Worm (Caenorhabditis elegans) whole organism, mixed stage, embryonic: Measurements from ENCODE around the gene pgp-5.

Experiments
- M03D4.4 ChIP-seq: sonication (generic microtip); optimal IDR thresholded peaks from 2 replicates; lab custom pipeline; 2017; ENCODE audit warnings: mild to moderate bottlenecking, missing genetic modification characterization, missing compliant biosample characterization
- bed-3 ChIP-seq: fragments of 200-800 bp; sonication (Bioruptor generic); optimal IDR thresholded peaks from 3 replicates; lab custom pipeline; 2018; ENCODE audit warnings: mild to moderate bottlenecking, missing genetic modification characterization, moderate library complexity, missing compliant biosample characterization
- blmp-1 ChIP-seq: fragments of 150-350 bp; optimal IDR thresholded peaks from 2 replicates; lab custom pipeline; 2014; ENCODE audit warnings: missing biosample characterization, missing genetic modification characterization
- ceh-83 ChIP-seq: fragments of 200-800 bp; sonication (Bioruptor generic); optimal IDR thresholded peaks from 2 replicates; lab custom pipeline; 2018; ENCODE audit warnings: mild to moderate bottlenecking, missing genetic modification characterization, missing compliant biosample characterization
- ces-1 ChIP-seq: fragments of 150-350 bp; optimal IDR thresholded peaks from 2 replicates; lab custom pipeline; 2014; ENCODE audit warnings: missing biosample characterization, missing genetic modification reagents, missing genetic modification characterization
- cnd-1 ChIP-seq: fragments of 200-800 bp; sonication (Bioruptor generic); optimal IDR thresholded peaks from 2 replicates; lab custom pipeline; 2018; ENCODE audit warnings: mild to moderate bottlenecking, missing genetic modification characterization, missing compliant biosample characterization
- drap-1 ChIP-seq: fragments of 200-800 bp; sonication (Bioruptor generic); optimal IDR thresholded peaks from 3 replicates; lab custom pipeline; 2018; ENCODE audit warnings: mild to moderate bottlenecking, missing genetic modification characterization, missing compliant biosample characterization
- elt-1 ChIP-seq: sonication (generic microtip); optimal IDR thresholded peaks from 2 replicates; lab custom pipeline; 2017; ENCODE audit warnings: missing genetic modification characterization, mild to moderate bottlenecking, missing compliant biosample characterization, antibody characterized with exemption, moderate library complexity, borderline replicate concordance; ENCODE audit not compliant: insufficient read depth
- elt-3 ChIP-seq: fragments of 150-350 bp; optimal IDR thresholded peaks from 2 replicates; lab custom pipeline; 2014; ENCODE audit warnings: missing biosample characterization, missing genetic modification characterization
- hlh-1 ChIP-seq: fragments of 150-350 bp; optimal IDR thresholded peaks from 2 replicates; lab custom pipeline; 2014; ENCODE audit warnings: missing biosample characterization, missing genetic modification reagents, missing genetic modification characterization
- lin-13 ChIP-seq: fragments of 150-350 bp; optimal IDR thresholded peaks from 2 replicates; lab custom pipeline; 2014; ENCODE audit warnings: missing biosample characterization, missing genetic modification characterization
- lin-32 ChIP-seq: fragments of 200-800 bp; sonication (Bioruptor generic); optimal IDR thresholded peaks from 2 replicates; lab custom pipeline; 2018; ENCODE audit warnings: mild to moderate bottlenecking, missing genetic modification characterization, missing compliant biosample characterization
- mab-5 ChIP-seq: fragments of 150-350 bp; optimal IDR thresholded peaks from 2 replicates; lab custom pipeline; 2014; ENCODE audit warnings: missing biosample characterization, missing genetic modification characterization
- mep-1 ChIP-seq: fragments of 150-350 bp; optimal IDR thresholded peaks from 2 replicates; lab custom pipeline; 2017; ENCODE audit warnings: missing biosample characterization, missing genetic modification reagents, missing genetic modification characterization, inconsistent platforms
- mls-2 ChIP-seq: sonication (generic microtip); optimal IDR thresholded peaks from 2 replicates; lab custom pipeline; 2016; ENCODE audit warnings: mild to moderate bottlenecking, missing genetic modification characterization, moderate library complexity, missing compliant biosample characterization
- nhr-12 ChIP-seq: fragments of 150-350 bp; optimal IDR thresholded peaks from 2 replicates; lab custom pipeline; 2014; ENCODE audit warnings: missing biosample characterization, missing genetic modification characterization
- nhr-2 ChIP-seq: fragments of 150-350 bp; optimal IDR thresholded peaks from 2 replicates; lab custom pipeline; 2014; ENCODE audit warnings: missing biosample characterization, missing genetic modification characterization
- nhr-237 ChIP-seq: fragments of 150-350 bp; optimal IDR thresholded peaks from 2 replicates; lab custom pipeline; 2014; ENCODE audit warnings: missing biosample characterization, missing genetic modification characterization
- nhr-28 ChIP-seq: fragments of 150-350 bp; optimal IDR thresholded peaks from 2 replicates; lab custom pipeline; 2014; ENCODE audit warnings: missing biosample characterization, missing genetic modification characterization
- nhr-76 ChIP-seq: sonication (generic microtip); optimal IDR thresholded peaks from 2 replicates; lab custom pipeline; 2017; ENCODE audit warnings: missing biosample characterization, missing genetic modification characterization
- pha-4 ChIP-seq: fragments of 150-350 bp; optimal IDR thresholded peaks from 2 replicates; lab custom pipeline; 2018; ENCODE audit warnings: missing biosample characterization, missing genetic modification reagents, missing genetic modification characterization
- sem-2 ChIP-seq: fragments of 200-800 bp; sonication (Bioruptor generic); optimal IDR thresholded peaks from 2 replicates; lab custom pipeline; 2018; ENCODE audit warnings: mild to moderate bottlenecking, missing genetic modification characterization, missing compliant biosample characterization
- snpc-4 ChIP-seq: fragments of 150-350 bp; optimal IDR thresholded peaks from 2 replicates; lab custom pipeline; 2014; ENCODE audit warnings: missing biosample characterization, missing genetic modification characterization
- sptf-1 ChIP-seq: sonication (generic microtip); optimal IDR thresholded peaks from 2 replicates; lab custom pipeline; 2017; ENCODE audit warnings: mild to moderate bottlenecking, missing genetic modification characterization, moderate library complexity, missing compliant biosample characterization
- tbx-8 ChIP-seq: fragments of 200-800 bp; sonication (Bioruptor generic); optimal IDR thresholded peaks from 2 replicates; lab custom pipeline; 2018; ENCODE audit warnings: mild to moderate bottlenecking, missing genetic modification characterization, moderate library complexity, missing compliant biosample characterization
- unc-120 ChIP-seq: sonication (generic microtip); optimal IDR thresholded peaks from 2 replicates; lab custom pipeline; 2017; ENCODE audit warnings: missing genetic modification characterization, missing compliant biosample characterization; ENCODE audit not compliant: poor library complexity, severe bottlenecking
- unc-39 ChIP-seq: fragments of 150-350 bp; optimal IDR thresholded peaks from 2 replicates; lab custom pipeline; 2014; ENCODE audit warnings: missing biosample characterization, missing genetic modification characterization
- unc-62 ChIP-seq: fragments of 150-350 bp; optimal IDR thresholded peaks from 2 replicates; lab custom pipeline; 2014; ENCODE audit warnings: missing biosample characterization, missing genetic modification reagents, missing genetic modification characterization
- zip-8 ChIP-seq: fragments of 150-350 bp; optimal IDR thresholded peaks from 2 replicates; lab custom pipeline; 2014; ENCODE audit warnings: missing biosample characterization, missing genetic modification characterization
- ztf-11 ChIP-seq: fragments of 150-350 bp; optimal IDR thresholded peaks from 2 replicates; lab custom pipeline; 2014; ENCODE audit warnings: missing biosample characterization, missing genetic modification characterization

pgp-5 gene

ce11 chrX:10859211-10859610 is at the start of gene pgp-5:
TSS of gene pgp-5 (minus strand) at chrX:10859297.
- TF ChIP-seq cnd-1 = no peak
- no peak for TF ChIP-seq unc-62 (GFP tag; lab: Kevin White, UChicago)
- TF ChIP-seq M03D4.4 (tag; lab: Kevin White, UChicago) = no peak
- TF ChIP-seq mep-1 (tag; lab: Kevin White, UChicago) = no peak
- TF ChIP-seq hlh-1 = no peak
- TF ChIP-seq snpc-4 (tag; lab: Kevin White, UChicago) = no peak
- no peak for TF ChIP-seq nhr-12
- no peak for TF ChIP-seq ztf-11 (tag; lab: Kevin White, UChicago)
- no peak for TF ChIP-seq elt-1 (tag; lab: Kevin White, UChicago)
- no peak for TF ChIP-seq blmp-1 (tag; lab: Kevin White, UChicago)
- TF ChIP-seq pha-4 (tag; lab: Kevin White, UChicago) = no peak
- TF ChIP-seq tbx-8 = no peak
- TF ChIP-seq nhr-28 (tag; lab: Kevin White, UChicago) = no peak

DNA sequence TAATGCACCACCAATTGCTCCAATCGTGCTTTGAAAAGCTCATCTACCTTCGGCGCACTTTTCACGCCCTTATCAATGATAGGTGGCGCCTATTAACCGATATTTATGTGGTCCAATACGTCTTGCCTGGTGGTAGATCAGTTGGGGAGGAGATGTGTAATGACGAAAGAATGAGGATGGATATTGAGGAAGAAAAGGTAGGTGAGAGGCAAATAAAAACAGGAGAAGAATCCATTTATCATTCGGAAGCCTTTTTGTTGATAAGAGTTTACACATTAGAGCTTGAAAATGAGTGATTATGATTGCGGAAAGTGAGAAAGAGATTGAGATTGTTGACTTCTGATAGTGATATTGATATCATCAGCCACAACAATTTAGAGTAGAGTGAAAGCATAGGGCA is 48.3 kb upstream of the pgp-5 start:
- TF ChIP-seq mab-5 (tag; lab: Kevin White, UChicago) (peak; percentile 7), nhr-237 (tag; lab: Kevin White, UChicago) (no peak), unc-62 (GFP tag; lab: Kevin White, UChicago) (peak; percentile 53)

DNA sequence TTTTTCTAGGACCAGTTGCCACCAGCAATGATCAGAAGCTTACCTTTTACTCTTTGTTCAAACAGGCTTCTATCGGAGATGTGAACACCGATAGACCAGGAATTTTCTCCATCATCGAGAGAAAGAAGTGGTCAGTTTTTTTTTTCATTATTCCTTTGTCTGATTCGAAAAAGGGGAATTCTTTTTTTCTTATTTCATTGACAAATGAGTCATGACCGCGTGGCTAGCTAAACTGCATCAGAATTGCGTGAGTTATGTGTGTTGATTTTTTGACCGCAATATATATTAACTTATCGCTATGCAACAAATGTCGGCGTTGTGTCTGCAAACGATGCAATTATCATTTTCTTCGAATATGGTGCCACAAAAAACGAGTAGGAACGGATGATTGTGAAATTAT is 44.3 kb upstream of the pgp-5 start:
- TF ChIP-seq unc-120 (tag; lab: Kevin White, UChicago) = no peak
- TF ChIP-seq unc-39 (tag; lab: Kevin White, UChicago) = no peak
- no peak for TF ChIP-seq elt-1 (tag; lab: Kevin White, UChicago)
- no peak for TF ChIP-seq M03D4.4 (tag; lab: Kevin White, UChicago)
- TF ChIP-seq mab-5 (tag; lab: Kevin White, UChicago) = no peak
- TF ChIP-seq snpc-4 (tag; lab: Kevin White, UChicago) = no peak
- no peak for TF ChIP-seq sptf-1 (tag; lab: Kevin White, UChicago)
- TF ChIP-seq nhr-12 = no peak
- TF ChIP-seq ztf-11 (tag; lab: Kevin White, UChicago) = no peak
- TF ChIP-seq mls-2 (tag; lab: Kevin White, UChicago) = no peak

- TF ChIP-seq nhr-2 (tag; lab: Kevin White, UChicago) = no peak
- TF ChIP-seq sem-2 = no peak
- no peak for TF ChIP-seq nhr-76 (tag; lab: Kevin White, UChicago)
- TF ChIP-seq zip-8 = no peak
- TF ChIP-seq drap-1 = no peak
- TF ChIP-seq nhr-237 (tag; lab: Kevin White, UChicago) = no peak
- TF ChIP-seq lin-13 (tag; lab: Kevin White, UChicago) = no peak
- TF ChIP-seq hlh-1 = no peak
- no peak for TF ChIP-seq M03D4.4 (tag; lab: Kevin White, UChicago)
- no peak for TF ChIP-seq elt-1 (tag; lab: Kevin White, UChicago)
- TF ChIP-seq bed-3 (GFP tag; lab: Kevin White, UChicago) = no peak
- TF ChIP-seq nhr-12 = no peak
Measured at ce11 chrX:10902723-10903322, 43.7 kb upstream of the pgp-5 start, which contains the start of gene acbp-3. TSS of gene acbp-3 (plus strand) at chrX:10903272.

DNA sequence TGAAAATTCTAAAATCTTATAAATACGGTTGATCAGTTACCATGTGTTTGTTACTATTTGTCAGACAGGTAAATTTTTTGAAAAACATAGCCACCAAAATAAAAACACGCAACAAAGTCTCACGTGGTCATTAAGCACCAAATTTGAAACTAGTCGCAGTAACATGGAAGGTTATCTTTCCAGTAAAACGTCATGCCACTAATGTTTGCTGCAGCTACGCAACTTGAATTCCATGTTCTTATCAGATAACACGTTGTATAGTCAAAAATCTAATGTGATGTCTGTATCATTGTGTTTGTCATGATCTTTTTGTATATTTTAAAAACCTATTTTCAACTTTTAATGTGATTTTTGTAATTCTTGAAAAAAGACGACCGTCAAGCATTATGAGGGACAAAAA is 42.7 kb upstream of the pgp-5 start:
- TF ChIP-seq drap-1 (no peak), ceh-83 (GFP tag; lab: Kevin White, UChicago) (no peak), lin-32 (GFP tag; lab: Kevin White, UChicago) (no peak), ztf-11 (tag; lab: Kevin White, UChicago) (no peak), M03D4.4 (tag; lab: Kevin White, UChicago) (no peak), nhr-12 (no peak), bed-3 (GFP tag; lab: Kevin White, UChicago) (no peak), elt-3 (no peak), pha-4 (tag; lab: Kevin White, UChicago) (no peak), nhr-76 (tag; lab: Kevin White, UChicago) (no peak), ces-1 (GFP tag; lab: Kevin White, UChicago) (no peak), sem-2 (no peak)
